Worm (Caenorhabditis elegans): ENCODE data around the gene F41H10.5.
A peak's percentile ranks its signal among the peaks of the same experiment; 100 is the strongest.

ce11 chrIV:5368860-5369259 is 8.2 kb downstream of the F41H10.5 start:
- TF ChIP-seq daf-16 (GFP tag; optimal IDR thresholded peaks at IDR 0.05), result no peak
- TF ChIP-seq daf-16 (tag; optimal IDR thresholded peaks at IDR 0.05), result peak; percentile 28
- no peak for TF ChIP-seq madf-9 (GFP tag; conservative IDR thresholded peaks at IDR 0.05)
- no peak for TF ChIP-seq snpc-4 (tag; optimal IDR thresholded peaks at IDR 0.05)
- TF ChIP-seq php-3 (GFP tag; IDR thresholded peaks at IDR 0.05), result no peak
- peak; percentile 43 for TF ChIP-seq dpl-1 (GFP tag; optimal IDR thresholded peaks at IDR 0.05)
- TF ChIP-seq ceh-44 (GFP tag; IDR thresholded peaks at IDR 0.05), result no peak
- no peak for TF ChIP-seq unc-130 (GFP tag; optimal IDR thresholded peaks at IDR 0.05)
- no peak for TF ChIP-seq nhr-237 (tag; optimal IDR thresholded peaks at IDR 0.05)
- peak; percentile 69 for TF ChIP-seq hlh-30 (tag; optimal IDR thresholded peaks at IDR 0.05; ENCODE audit: insufficient read depth)
- no peak for TF ChIP-seq jun-1 (tag; optimal IDR thresholded peaks at IDR 0.05)

Measured in whole organism, L4 larva.